Worm (Caenorhabditis elegans) whole organism, L2 larva: ENCODE data around the gene ges-1.

ENCODE experiments used
- ZK546.5 ChIP-seq: sonication (generic microtip); optimal IDR thresholded peaks from 2 replicates; lab custom pipeline; 2017; ENCODE audit warnings: missing biosample characterization, missing genetic modification characterization
- alr-1 ChIP-seq: fragments of 150-350 bp; optimal IDR thresholded peaks from 2 replicates; lab custom pipeline; 2014; ENCODE audit warnings: missing biosample characterization, missing genetic modification characterization
- blmp-1 ChIP-seq: sonication (generic microtip); optimal IDR thresholded peaks from 2 replicates; lab custom pipeline; 2017; ENCODE audit warnings: missing genetic modification characterization, mild to moderate bottlenecking, missing compliant biosample characterization, antibody characterized with exemption, moderate library complexity; ENCODE audit not compliant: insufficient read depth
- egl-27 ChIP-seq: sonication (generic microtip); optimal IDR thresholded peaks from 3 replicates; lab custom pipeline; 2017; ENCODE audit warnings: missing biosample characterization, missing genetic modification reagents, missing genetic modification characterization
- elt-1 ChIP-seq: fragments of 150-350 bp; optimal IDR thresholded peaks from 2 replicates; lab custom pipeline; 2014; ENCODE audit warnings: missing biosample characterization, missing genetic modification characterization
- lin-13 ChIP-seq: fragments of 150-350 bp; optimal IDR thresholded peaks from 2 replicates; lab custom pipeline; 2014; ENCODE audit warnings: missing biosample characterization, missing genetic modification reagents, missing genetic modification characterization
- mdl-1 ChIP-seq, 2 experiments: fragments of 150-350 bp in 1 of 2; sonication (generic microtip) in 1 of 2; optimal IDR thresholded peaks; 2 replicates each; lab custom pipeline; 2017; ENCODE audit warnings: missing biosample characterization in 2 of 2, missing genetic modification characterization in 2 of 2
- nhr-25 ChIP-seq: fragments of 150-350 bp; sonication (generic microtip); optimal IDR thresholded peaks from 3 replicates; lab custom pipeline; 2014; ENCODE audit warnings: missing biosample characterization, missing genetic modification characterization
- snpc-4 ChIP-seq: fragments of 150-350 bp; optimal IDR thresholded peaks from 2 replicates; lab custom pipeline; 2014; ENCODE audit warnings: missing biosample characterization, missing genetic modification characterization
- unc-62 ChIP-seq: fragments of 150-350 bp; optimal IDR thresholded peaks from 2 replicates; lab custom pipeline; 2014; ENCODE audit warnings: missing biosample characterization, missing genetic modification reagents, missing genetic modification characterization
- ztf-11 ChIP-seq: sonication (generic microtip); optimal IDR thresholded peaks from 2 replicates; lab custom pipeline; 2017; ENCODE audit warnings: missing biosample characterization, missing genetic modification characterization

ce11 chrV:1460069-1460468, 28.1 kb upstream of the ges-1 start, which contains the start of gene hacd-1:
- no peak for TF ChIP-seq lin-13
- TF ChIP-seq mdl-1 (tag; optimal IDR thresholded peaks at IDR 0.05; lab: Kevin White, UChicago), result no peak
- no peak for TF ChIP-seq snpc-4 (tag; lab: Kevin White, UChicago)
- no peak for TF ChIP-seq egl-27 (tag; lab: Kevin White, UChicago)
- no peak for TF ChIP-seq ZK546.5 (tag; lab: Kevin White, UChicago)
- no peak for TF ChIP-seq ztf-11
- no peak for TF ChIP-seq blmp-1 (tag; lab: Kevin White, UChicago)
- TF ChIP-seq nhr-25 (tag; lab: Kevin White, UChicago), result no peak
- no peak for TF ChIP-seq unc-62
- TF ChIP-seq elt-1 (tag; lab: Kevin White, UChicago), result no peak
- no peak for TF ChIP-seq alr-1 (tag; lab: Kevin White, UChicago)
